Worm (Caenorhabditis elegans) whole organism, L3 larva: ENCODE measurements around the gene ubxn-5.

Experiments used
- ZK546.5 ChIP-seq: sonication (generic microtip); optimal IDR thresholded peaks from 2 replicates; lab custom pipeline; 2017; ENCODE audit warnings: missing biosample characterization, missing genetic modification characterization
- aly-2 ChIP-seq: fragments of 150-350 bp; optimal IDR thresholded peaks from 2 replicates; lab custom pipeline; 2014; ENCODE audit warnings: missing biosample characterization, missing genetic modification characterization
- ama-1 ChIP-seq: fragments of 150-350 bp; optimal IDR thresholded peaks from 2 replicates; lab custom pipeline; 2018
- ceh-16 ChIP-seq: sonication (generic microtip); optimal IDR thresholded peaks from 2 replicates; lab custom pipeline; 2017; ENCODE audit warnings: missing biosample characterization, missing genetic modification characterization
- egl-27 ChIP-seq: sonication (generic microtip); optimal IDR thresholded peaks from 4 replicates; lab custom pipeline; 2017; ENCODE audit warnings: missing biosample characterization, missing genetic modification reagents, missing genetic modification characterization
- egl-5 ChIP-seq: fragments of 150-350 bp; optimal IDR thresholded peaks from 2 replicates; lab custom pipeline; 2017; ENCODE audit warnings: missing biosample characterization, missing genetic modification reagents, missing genetic modification characterization, inconsistent platforms
- elt-1 ChIP-seq: fragments of 150-350 bp; optimal IDR thresholded peaks from 2 replicates; lab custom pipeline; 2014; ENCODE audit warnings: missing biosample characterization, missing genetic modification characterization
- elt-3 ChIP-seq, 3 experiments: fragments of 150-350 bp in 1 of 3; sonication (generic microtip) in 2 of 3; optimal IDR thresholded peaks; 2 replicates in 2 of 3; 4 replicates in 1 of 3; lab custom pipeline; 2014 to 2017; ENCODE audit warnings: missing biosample characterization in 3 of 3, missing genetic modification characterization in 3 of 3
- fkh-10 ChIP-seq: sonication (generic microtip); optimal IDR thresholded peaks from 2 replicates; lab custom pipeline; 2017; ENCODE audit warnings: missing biosample characterization, missing genetic modification reagents, missing genetic modification characterization
- fos-1 ChIP-seq: fragments of 150-350 bp; optimal IDR thresholded peaks from 2 replicates; lab custom pipeline; 2014; ENCODE audit warnings: missing biosample characterization, missing genetic modification characterization
- jun-1 ChIP-seq: fragments of 150-350 bp; optimal IDR thresholded peaks from 2 replicates; lab custom pipeline; 2014; ENCODE audit warnings: missing biosample characterization, missing genetic modification reagents, missing genetic modification characterization
- lin-15B ChIP-seq: fragments of 150-350 bp; optimal IDR thresholded peaks from 2 replicates; lab custom pipeline; 2014; ENCODE audit warnings: missing biosample characterization, missing genetic modification characterization
- lin-39 ChIP-seq: fragments of 150-350 bp; optimal IDR thresholded peaks from 2 replicates; lab custom pipeline; 2018; ENCODE audit warnings: missing biosample characterization, missing genetic modification reagents, missing genetic modification characterization
- lsy-12 ChIP-seq: sonication (generic microtip); optimal IDR thresholded peaks from 2 replicates; lab custom pipeline; 2016; ENCODE audit warnings: mild to moderate bottlenecking, missing genetic modification characterization, missing compliant biosample characterization
- mml-1 ChIP-seq: fragments of 150-350 bp; sonication (generic microtip); optimal IDR thresholded peaks from 3 replicates; lab custom pipeline; 2014; ENCODE audit warnings: missing biosample characterization, missing genetic modification characterization
- nfya-1 ChIP-seq: sonication (generic microtip); optimal IDR thresholded peaks from 2 replicates; lab custom pipeline; 2017; ENCODE audit warnings: missing genetic modification characterization, mild to moderate bottlenecking, missing compliant biosample characterization, antibody characterized with exemption, moderate library complexity; ENCODE audit not compliant: insufficient read depth
- nhr-11 ChIP-seq: fragments of 150-350 bp; optimal IDR thresholded peaks from 2 replicates; lab custom pipeline; 2014; ENCODE audit warnings: missing biosample characterization, missing genetic modification characterization
- nhr-12 ChIP-seq: fragments of 150-350 bp; optimal IDR thresholded peaks from 2 replicates; lab custom pipeline; 2014; ENCODE audit warnings: missing biosample characterization, missing genetic modification characterization
- nhr-23 ChIP-seq: fragments of 150-350 bp; optimal IDR thresholded peaks from 2 replicates; lab custom pipeline; 2014; ENCODE audit warnings: missing biosample characterization, missing genetic modification reagents, missing genetic modification characterization
- nhr-25 ChIP-seq: sonication (generic microtip); optimal IDR thresholded peaks from 2 replicates; lab custom pipeline; 2017; ENCODE audit warnings: missing biosample characterization, missing genetic modification characterization
- nhr-67 ChIP-seq: fragments of 150-350 bp; optimal IDR thresholded peaks from 2 replicates; lab custom pipeline; 2014; ENCODE audit warnings: missing biosample characterization, missing genetic modification characterization
- nhr-76 ChIP-seq: fragments of 150-350 bp; sonication (generic microtip); optimal IDR thresholded peaks from 5 replicates; lab custom pipeline; 2014; ENCODE audit warnings: missing biosample characterization, missing genetic modification characterization
- nhr-77 ChIP-seq: fragments of 150-350 bp; optimal IDR thresholded peaks from 2 replicates; lab custom pipeline; 2014; ENCODE audit warnings: missing biosample characterization, missing genetic modification characterization
- pqm-1 ChIP-seq: fragments of 150-350 bp; optimal IDR thresholded peaks from 2 replicates; lab custom pipeline; 2017; ENCODE audit warnings: missing biosample characterization, missing genetic modification characterization, inconsistent platforms
- sea-2 ChIP-seq: fragments of 150-350 bp; sonication (generic microtip); optimal IDR thresholded peaks from 4 replicates; lab custom pipeline; 2014; ENCODE audit warnings: missing biosample characterization, missing genetic modification reagents, missing genetic modification characterization
- skn-1 ChIP-seq: fragments of 150-350 bp; optimal IDR thresholded peaks from 2 replicates; lab custom pipeline; 2014; ENCODE audit warnings: missing biosample characterization, missing genetic modification characterization
- tbx-2 ChIP-seq: sonication (generic microtip); optimal IDR thresholded peaks from 2 replicates; lab custom pipeline; 2016; ENCODE audit warnings: mild to moderate bottlenecking, missing genetic modification characterization, missing compliant biosample characterization
- zag-1 ChIP-seq: fragments of 150-350 bp; optimal IDR thresholded peaks from 2 replicates; lab custom pipeline; 2014; ENCODE audit warnings: missing biosample characterization, missing genetic modification characterization
- ztf-11 ChIP-seq: fragments of 150-350 bp; optimal IDR thresholded peaks from 2 replicates; lab custom pipeline; 2014; ENCODE audit warnings: missing biosample characterization, missing genetic modification characterization
- ztf-4 ChIP-seq: fragments of 150-350 bp; optimal IDR thresholded peaks from 2 replicates; lab custom pipeline; 2014; ENCODE audit warnings: missing biosample characterization, missing genetic modification characterization

The ubxn-5 gene

DNA sequence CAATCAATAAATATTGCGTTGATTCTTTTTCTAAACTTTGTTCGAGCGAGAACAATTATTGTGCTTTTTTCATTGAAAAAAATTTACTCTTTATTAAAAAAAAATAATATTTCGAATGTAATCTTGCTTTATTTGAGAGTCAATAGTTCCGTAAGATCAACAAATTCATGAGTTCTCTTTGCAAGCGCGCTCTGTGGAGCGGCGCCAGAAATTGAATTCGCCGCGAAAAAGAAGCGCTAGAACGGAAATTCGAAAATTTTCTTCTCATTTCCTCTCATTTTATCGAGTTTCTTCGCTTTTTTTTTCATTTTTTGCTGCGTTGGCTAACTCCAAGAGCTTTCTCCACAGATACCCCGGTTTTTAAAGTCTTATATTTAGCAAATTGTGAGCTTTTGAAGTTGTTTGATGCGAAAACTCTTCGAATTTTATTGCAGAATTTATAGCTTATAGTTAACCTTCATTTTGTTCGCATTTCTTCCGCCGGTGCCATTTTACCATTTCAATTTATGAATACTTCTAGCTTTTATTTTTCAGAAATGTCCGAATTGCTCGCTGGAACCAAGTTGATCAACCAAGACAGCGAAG is 37.1 kb downstream of the ubxn-5 start, which contains the start of gene R05H5.3 (continued):
- TF ChIP-seq ZK546.5 (no peak), ceh-16 (tag; lab: Kevin White, UChicago) (no peak), nhr-11 (tag; lab: Kevin White, UChicago) (peak; percentile 60), fkh-10 (GFP tag; lab: Kevin White, UChicago) (peak; percentile 70), egl-5 (tag; lab: Kevin White, UChicago) (no peak), nhr-25 (tag; lab: Kevin White, UChicago) (peak; percentile 24)

DNA sequence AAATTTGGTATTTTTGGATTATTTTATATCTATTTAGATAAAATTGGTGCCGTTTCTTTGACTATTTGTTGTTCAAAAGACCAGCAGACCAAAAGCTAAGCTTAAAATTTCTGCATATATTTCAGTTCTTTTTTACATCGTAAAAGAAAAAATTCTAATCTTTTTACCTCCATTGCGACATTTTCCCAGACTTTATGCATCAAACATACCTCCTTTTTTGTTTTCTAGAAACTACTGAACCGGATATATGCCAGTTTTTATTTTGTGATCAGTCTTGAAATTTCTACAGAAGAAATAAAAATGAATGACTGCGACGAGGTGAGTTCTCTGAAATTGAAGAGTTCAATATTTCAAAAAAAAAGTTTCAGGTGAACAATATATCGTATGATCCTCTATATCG is 39.7 kb downstream of the ubxn-5 start, which contains the start of gene srb-6:
Gene srb-6 (plus strand): TSS at position 301 of the 400 bp plus-strand sequence.
- no peak for TF ChIP-seq nhr-23 (tag; lab: Kevin White, UChicago)
- no peak for TF ChIP-seq ama-1
- TF ChIP-seq pqm-1 (tag; lab: Kevin White, UChicago): no peak
- no peak for TF ChIP-seq aly-2 (tag; lab: Kevin White, UChicago)
- TF ChIP-seq lin-39 (tag; lab: Kevin White, UChicago): no peak
- TF ChIP-seq sea-2: no peak
- no peak for TF ChIP-seq lin-15B (tag; lab: Kevin White, UChicago)
- no peak for TF ChIP-seq jun-1 (tag; lab: Kevin White, UChicago)
- no peak for TF ChIP-seq fos-1 (tag; lab: Kevin White, UChicago)
- TF ChIP-seq skn-1 (tag; lab: Kevin White, UChicago): no peak
- no peak for TF ChIP-seq egl-27 (tag; lab: Kevin White, UChicago)
- TF ChIP-seq nhr-77 (tag; lab: Kevin White, UChicago): no peak
- no peak for TF ChIP-seq nfya-1
- no peak for TF ChIP-seq elt-1 (tag; lab: Kevin White, UChicago)
- TF ChIP-seq tbx-2 (tag; lab: Kevin White, UChicago): no peak

DNA sequence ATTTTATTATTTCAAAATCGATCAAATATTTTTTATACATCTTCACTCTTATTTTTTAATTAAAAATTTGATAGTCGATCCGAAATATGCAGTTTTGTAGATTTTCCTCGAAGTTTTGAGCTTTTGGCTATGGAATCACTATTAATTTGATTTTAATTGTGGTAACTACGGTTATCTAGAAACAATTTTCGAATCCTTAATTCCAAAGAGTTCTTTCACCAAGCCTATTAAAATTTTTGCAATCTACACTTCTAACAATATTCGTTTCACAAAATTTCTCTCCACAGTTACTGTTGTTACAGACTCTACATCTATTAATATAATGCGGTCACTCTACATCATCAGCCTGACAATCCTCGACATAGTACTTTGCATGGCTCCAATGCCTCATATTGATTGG is 42.1 kb downstream of the ubxn-5 start, which contains the start of gene R05H5.7:
Gene R05H5.7 (plus strand): TSS at position 301 of the 400 bp plus-strand sequence.
- TF ChIP-seq jun-1 (tag; lab: Kevin White, UChicago): no peak
- TF ChIP-seq nhr-67 (tag; lab: Kevin White, UChicago): no peak
- no peak for TF ChIP-seq egl-5 (tag; lab: Kevin White, UChicago)

DNA sequence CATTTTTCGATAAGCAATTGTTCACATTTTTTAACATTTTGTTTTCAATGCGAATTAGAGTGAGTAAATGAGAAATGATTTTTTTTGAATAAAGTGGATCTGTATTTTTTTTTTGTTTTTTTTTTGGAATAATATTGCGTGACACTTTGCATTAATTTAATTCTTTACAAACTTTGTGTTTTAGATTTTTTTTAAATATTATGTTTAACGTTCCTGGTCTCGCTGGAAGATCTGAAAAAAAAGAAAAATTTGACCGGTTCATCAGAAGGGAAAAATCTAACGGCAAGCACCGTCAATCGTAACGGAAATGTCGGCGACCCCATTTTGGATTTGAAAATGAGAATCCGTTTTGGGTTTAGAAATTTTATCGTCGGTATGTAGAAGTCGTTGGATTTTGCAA is 44.9 kb downstream of the ubxn-5 start, which contains the start of gene cdc-25.4:
Gene cdc-25.4 (minus strand): TSS at position 101 of the 400 bp plus-strand sequence.
- no peak for TF ChIP-seq aly-2 (tag; lab: Kevin White, UChicago)
- TF ChIP-seq nhr-77 (tag; lab: Kevin White, UChicago): no peak
- TF ChIP-seq lsy-12: no peak
- no peak for TF ChIP-seq nhr-76 (tag; lab: Kevin White, UChicago)
- TF ChIP-seq pqm-1 (tag; lab: Kevin White, UChicago): no peak
- no peak for TF ChIP-seq zag-1 (tag; lab: Kevin White, UChicago)
- TF ChIP-seq nhr-25 (tag; lab: Kevin White, UChicago): no peak
- TF ChIP-seq mml-1 (tag; lab: Kevin White, UChicago): no peak

DNA sequence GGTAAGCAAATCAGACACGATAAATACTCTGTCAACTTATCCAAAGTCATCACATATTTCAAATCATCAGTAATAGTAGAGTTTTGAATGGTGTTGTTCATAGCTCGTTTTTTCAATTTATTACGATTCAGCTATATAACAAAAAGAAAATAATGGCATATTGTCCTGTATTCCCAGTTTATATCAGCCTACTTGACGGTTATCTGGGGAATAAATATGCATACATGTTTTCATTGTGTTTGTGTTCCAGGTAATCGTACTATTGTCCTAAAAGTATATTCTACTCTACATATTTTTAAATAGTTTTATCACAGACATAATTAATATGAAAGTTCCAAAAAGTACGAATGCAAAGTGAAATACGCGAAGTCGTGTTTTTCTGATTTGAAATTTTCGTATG is 46.5 kb downstream of the ubxn-5 start, which contains the start of gene srd-2:
Gene srd-2 (minus strand): TSS at position 101 of the 400 bp plus-strand sequence.
- TF ChIP-seq jun-1 (tag; lab: Kevin White, UChicago) (no peak), skn-1 (tag; lab: Kevin White, UChicago) (no peak), mml-1 (tag; lab: Kevin White, UChicago) (no peak), nhr-23 (tag; lab: Kevin White, UChicago) (no peak), ztf-4 (tag; lab: Kevin White, UChicago) (no peak), elt-3 (tag; optimal IDR thresholded peaks at IDR 0.05; lab: Kevin White, UChicago) (no peak), tbx-2 (tag; lab: Kevin White, UChicago) (no peak), aly-2 (tag; lab: Kevin White, UChicago) (no peak), nhr-11 (tag; lab: Kevin White, UChicago) (no peak), fkh-10 (GFP tag; lab: Kevin White, UChicago) (no peak), ztf-11 (no peak), nhr-12 (tag; lab: Kevin White, UChicago) (no peak), nfya-1 (no peak)
- TF ChIP-seq, all 47 proteins: peak for 0
